Fruit fly (Drosophila melanogaster): ENCODE measurements around the gene qless.

Gene qless

dm6 chr3R:31295694-31296093 is 43.3 kb upstream of the qless start (continued):
- TF ChIP-seq OdsH (GFP tag; optimal IDR thresholded peaks at IDR 0.05) (peak; percentile 64), CG6854 (GFP tag; optimal IDR thresholded peaks at IDR 0.05) (no peak), pdm3 (GFP tag; optimal IDR thresholded peaks at IDR 0.05) (peak; percentile 62), Sox14 (GFP tag; optimal IDR thresholded peaks at IDR 0.05) (peak; percentile 63), CG8632 (GFP tag; optimal IDR thresholded peaks at IDR 0.05) (peak; percentile 24), Eip93F (GFP tag; optimal IDR thresholded peaks at IDR 0.05) (no peak), Sox15 (GFP tag; optimal IDR thresholded peaks at IDR 0.05) (peak; percentile 5), CG11902 (GFP tag; optimal IDR thresholded peaks at IDR 0.05) (peak; percentile 14), Ets96B (tag; optimal IDR thresholded peaks at IDR 0.05) (peak; percentile 58), CG3919 (GFP tag; optimal IDR thresholded peaks at IDR 0.05) (peak; percentile 65), CG10631 (GFP tag; optimal IDR thresholded peaks at IDR 0.05) (peak; percentile 49), CG6808 (GFP tag; optimal IDR thresholded peaks at IDR 0.05) (peak; percentile 39), vri (GFP tag; optimal IDR thresholded peaks at IDR 0.05) (no peak), CG4318 (GFP tag; optimal IDR thresholded peaks at IDR 0.05) (peak; percentile 39), CG34406 (GFP tag; optimal IDR thresholded peaks at IDR 0.05) (peak; percentile 47)

dm6 chr3R:31290195-31290594 is 37.8 kb upstream of the qless start:
- TF ChIP-seq fd59A (GFP tag; optimal IDR thresholded peaks at IDR 0.05) (no peak), CG3032 (tag; optimal IDR thresholded peaks at IDR 0.05) (peak; percentile 5), Eip75B (GFP tag; optimal IDR thresholded peaks at IDR 0.05) (no peak), CG10631 (GFP tag; optimal IDR thresholded peaks at IDR 0.05) (no peak), CG31627 (GFP tag; optimal IDR thresholded peaks at IDR 0.05) (no peak), Hr38 (GFP tag; optimal IDR thresholded peaks at IDR 0.05) (no peak), dsx (GFP tag; optimal IDR thresholded peaks at IDR 0.05; ENCODE audit: poor library complexity, severe bottlenecking) (no peak), Blimp-1 (GFP tag; optimal IDR thresholded peaks at IDR 0.05) (no peak), Sox102F (GFP tag; optimal IDR thresholded peaks at IDR 0.05) (no peak), vri (GFP tag; optimal IDR thresholded peaks at IDR 0.05) (no peak), Hr39 (GFP tag; optimal IDR thresholded peaks at IDR 0.05) (no peak), CG7368 (GFP tag; optimal IDR thresholded peaks at IDR 0.05) (no peak), lz (GFP tag; optimal IDR thresholded peaks at IDR 0.05) (peak; percentile 7), ss (GFP tag; optimal IDR thresholded peaks at IDR 0.05) (no peak), CG4318 (GFP tag; optimal IDR thresholded peaks at IDR 0.05) (peak; percentile 12), spab (GFP tag; optimal IDR thresholded peaks at IDR 0.05) (no peak), CG15336 (GFP tag; IDR thresholded peaks at IDR 0.05) (peak; percentile 31; the same call in 1 of the 2 replicates), CG11902 (GFP tag; optimal IDR thresholded peaks at IDR 0.05) (no peak), Met (GFP tag; optimal IDR thresholded peaks at IDR 0.05) (no peak), svp (GFP tag) (no peak), Hr4 (GFP tag; optimal IDR thresholded peaks at IDR 0.05) (peak; percentile 42), CG3919 (GFP tag; optimal IDR thresholded peaks at IDR 0.05) (peak; percentile 16), CG11762 (GFP tag; optimal IDR thresholded peaks at IDR 0.05; ENCODE audit: insufficient read depth) (no peak), salr (GFP tag; optimal IDR thresholded peaks at IDR 0.05) (peak in 1 of 2 experiments; percentile 40), Eip93F (GFP tag; optimal IDR thresholded peaks at IDR 0.05) (no peak), CG6808 (GFP tag; optimal IDR thresholded peaks at IDR 0.05) (no peak), esn (GFP tag; optimal IDR thresholded peaks at IDR 0.05) (no peak), fd85E (GFP tag; optimal IDR thresholded peaks at IDR 0.05) (no peak), CG11294 (GFP tag; IDR thresholded peaks at IDR 0.05) (no peak), CG8119 (GFP tag; IDR thresholded peaks at IDR 0.05) (peak; percentile 43; the same call in 2 of the 3 replicates), CG6163 (GFP tag; IDR thresholded peaks at IDR 0.05) (0 out of 3 replicates have a peak, but pooled peaks have one; percentile 42), Ets21C (GFP tag; optimal IDR thresholded peaks at IDR 0.05) (no peak), achi (GFP tag; optimal IDR thresholded peaks at IDR 0.05) (no peak), Sox15 (GFP tag; optimal IDR thresholded peaks at IDR 0.05) (no peak), CG16779 (tag; optimal IDR thresholded peaks at IDR 0.05) (no peak), CG6276 (GFP tag; optimal IDR thresholded peaks at IDR 0.05) (peak; percentile 34), CG8319 (GFP tag; optimal IDR thresholded peaks at IDR 0.05) (no peak), CG9139 (GFP tag; optimal IDR thresholded peaks at IDR 0.05) (no peak), Eip78C (GFP tag) (peak; percentile 60), CG8632 (GFP tag; optimal IDR thresholded peaks at IDR 0.05) (no peak), cyc (GFP tag; optimal IDR thresholded peaks at IDR 0.05) (no peak), topi (GFP tag; optimal IDR thresholded peaks at IDR 0.05) (no peak), net (GFP tag; optimal IDR thresholded peaks at IDR 0.05) (peak; percentile 11)
